Fruit fly (Drosophila melanogaster) whole organism, prepupa: ENCODE measurements around the gene CG11378.

Experiments used
- CG3032 ChIP-seq: fragments of 200-800 bp; optimal IDR thresholded peaks from 2 replicates; lab custom pipeline; 2019; ENCODE audit warnings: missing biosample characterization, mild to moderate bottlenecking, missing genetic modification characterization, moderate library complexity
- CG31627 ChIP-seq: fragments of 200-800 bp; sonication (Bioruptor generic); optimal IDR thresholded peaks from 3 replicates; lab custom pipeline; 2016; ENCODE audit warnings: missing biosample characterization, missing genetic modification characterization
- CG32006 ChIP-seq: fragments of 200-800 bp; sonication (Bioruptor generic); optimal IDR thresholded peaks from 3 replicates; lab custom pipeline; 2017; ENCODE audit warnings: missing biosample characterization, mild to moderate bottlenecking, missing genetic modification characterization
- Eip75B ChIP-seq: fragments of 200-800 bp; sonication (Bioruptor generic); optimal IDR thresholded peaks from 3 replicates; lab custom pipeline; 2016; ENCODE audit warnings: missing biosample characterization, missing genetic modification characterization
- Eip78C ChIP-seq: fragments of 200-800 bp; sonication (Bioruptor generic); peaks from one replicate; lab custom pipeline; 2016; ENCODE audit warnings: missing biosample characterization, missing genetic modification characterization
- Ets21C ChIP-seq: fragments of 200-800 bp; sonication (Bioruptor generic); optimal IDR thresholded peaks from 3 replicates; lab custom pipeline; 2016; ENCODE audit warnings: missing biosample characterization, missing genetic modification characterization
- Hr4 ChIP-seq: fragments of 200-800 bp; sonication (Bioruptor generic); optimal IDR thresholded peaks from 3 replicates; lab custom pipeline; 2016; ENCODE audit warnings: missing biosample characterization, missing genetic modification characterization
- Sox14 ChIP-seq: fragments of 200-800 bp; sonication (Bioruptor generic); optimal IDR thresholded peaks from 3 replicates; lab custom pipeline; 2016; ENCODE audit warnings: missing biosample characterization, missing genetic modification characterization
- achi ChIP-seq: fragments of 200-800 bp; sonication (Bioruptor generic); optimal IDR thresholded peaks from 3 replicates; lab custom pipeline; 2016; ENCODE audit warnings: missing biosample characterization, missing genetic modification characterization
- eg ChIP-seq: fragments of 200-800 bp; sonication (Bioruptor generic); IDR thresholded peaks from 3 replicates; pipeline ENCODE4 v1.3.6; 2022; ENCODE audit warnings: missing biosample characterization, missing genetic modification characterization
- esn ChIP-seq: fragments of 200-800 bp; sonication (Bioruptor generic); optimal IDR thresholded peaks from 2 replicates; lab custom pipeline; 2016; ENCODE audit warnings: missing biosample characterization, mild to moderate bottlenecking, missing genetic modification characterization, moderate library complexity
- fkh ChIP-seq: fragments of 200-800 bp; sonication (Bioruptor generic); optimal IDR thresholded peaks from 3 replicates; lab custom pipeline; 2017; ENCODE audit warnings: missing biosample characterization, mild to moderate bottlenecking, missing genetic modification characterization, moderate library complexity
- spab ChIP-seq: fragments of 200-800 bp; sonication (Bioruptor generic); optimal IDR thresholded peaks from 2 replicates; lab custom pipeline; 2017; ENCODE audit warnings: missing biosample characterization, mild to moderate bottlenecking, missing genetic modification characterization, missing genetic modification reagents
- ss ChIP-seq, 2 experiments: fragments of 200-800 bp; sonication (Bioruptor generic); optimal IDR thresholded peaks; 2 replicates in 1 of 2; 3 replicates in 1 of 2; lab custom pipeline; 2017 to 2018; ENCODE audit warnings: mild to moderate bottlenecking in 2 of 2, missing biosample characterization in 2 of 2, missing genetic modification characterization in 2 of 2, moderate library complexity in 1 of 2
- topi ChIP-seq: fragments of 200-800 bp; sonication (Bioruptor generic); optimal IDR thresholded peaks from 3 replicates; lab custom pipeline; 2016; ENCODE audit warnings: missing biosample characterization, missing genetic modification characterization

CG11378 gene

dm6 chrX:1215000-1215399 lies 44.4 kb downstream of the CG11378 start, which contains the start of gene CG11398:
Gene CG11398, minus strand, starts transcription at chrX:1215156.
- TF ChIP-seq Eip78C (GFP tag; lab: Kevin White, UChicago) (peak; percentile 30), esn (GFP tag; lab: Kevin White, UChicago) (no peak), spab (GFP tag; lab: Kevin White, UChicago) (no peak), ss (GFP tag; optimal IDR thresholded peaks at IDR 0.05; lab: Kevin White, UChicago) (no peak), Sox14 (GFP tag; lab: Kevin White, UChicago) (peak; percentile 14), topi (GFP tag; lab: Kevin White, UChicago) (peak; percentile 7), CG31627 (GFP tag; lab: Kevin White, UChicago) (no peak), Eip75B (GFP tag; lab: Kevin White, UChicago) (no peak), fkh (no peak)

DNA sequence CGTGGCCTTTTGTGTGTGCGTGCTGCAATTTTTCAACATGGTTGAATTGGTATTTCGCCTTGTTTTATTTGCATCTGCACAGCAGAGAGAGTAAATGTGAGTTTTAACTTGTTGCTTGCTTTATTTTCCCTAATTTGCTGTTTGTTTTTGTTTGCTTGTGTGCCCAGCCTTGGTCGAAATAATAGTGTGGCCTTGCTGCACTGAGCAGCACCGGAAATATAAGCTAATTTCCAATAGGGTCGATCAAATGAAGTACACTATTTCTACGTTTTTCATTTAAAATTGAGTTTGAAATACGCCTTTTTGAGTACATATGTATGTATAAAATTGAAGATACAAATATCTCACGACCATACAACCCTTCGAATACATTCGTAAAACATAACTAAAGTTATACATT lies 46.1 kb downstream of the CG11378 start:
- no peak for TF ChIP-seq CG3032 (tag; lab: Kevin White, UChicago)
- no peak for TF ChIP-seq CG32006 (GFP tag; lab: Kevin White, UChicago)
- TF ChIP-seq Hr4 (GFP tag; lab: Kevin White, UChicago), result no peak
- TF ChIP-seq eg (GFP tag; lab: Robert Waterston, UW), result peak; percentile 54; the same call in 2 of the 3 replicates
- no peak for TF ChIP-seq spab (GFP tag; lab: Kevin White, UChicago)
- no peak for TF ChIP-seq achi
- TF ChIP-seq Ets21C (GFP tag; lab: Kevin White, UChicago), result no peak
- no peak for TF ChIP-seq Eip78C (GFP tag; lab: Kevin White, UChicago)
